Worm (Caenorhabditis elegans): ENCODE measurements around the gene C17G10.6.

The C17G10.6 gene

DNA sequence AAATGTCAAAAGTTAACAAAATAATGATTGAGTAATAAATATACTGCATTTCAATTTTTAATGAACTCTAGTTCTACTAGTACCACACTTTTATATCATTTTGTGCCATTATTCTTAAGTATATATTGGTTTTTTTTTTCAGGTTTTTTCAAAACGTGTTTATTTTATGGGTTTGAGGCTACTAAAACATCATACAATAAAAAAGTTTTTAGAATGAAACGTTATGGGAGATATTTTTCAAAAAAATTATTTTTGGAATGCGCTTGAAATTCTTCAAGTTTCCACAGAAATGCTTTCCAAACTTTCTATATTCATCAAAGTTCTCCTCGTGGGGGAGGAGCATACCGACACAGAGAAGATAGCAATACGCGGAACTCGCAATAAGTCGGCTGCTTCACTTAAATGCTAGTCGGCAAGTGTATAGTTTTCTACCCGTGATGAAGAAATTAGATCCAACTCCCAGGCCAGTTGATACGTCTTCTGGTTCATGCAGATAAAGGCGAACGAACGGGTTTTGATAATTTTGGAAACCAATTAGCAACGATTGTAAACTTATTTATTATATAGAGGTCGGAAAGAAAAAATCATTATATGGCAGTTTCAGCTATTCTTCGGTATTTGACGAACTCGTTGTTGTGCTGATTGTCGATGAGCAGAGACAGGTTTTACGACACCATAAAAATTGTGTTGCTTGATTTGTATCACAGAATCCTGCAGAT is 3.6 kb downstream of the C17G10.6 start, which contains the start of gene C17G10.10:
Gene C17G10.10 (minus strand): TSS at position 51 of the 719 bp plus-strand sequence.
- TF ChIP-seq ztf-23 (GFP tag; IDR thresholded peaks at IDR 0.05) (no peak), T22C8.4 (GFP tag; IDR thresholded peaks at IDR 0.05) (no peak)

DNA sequence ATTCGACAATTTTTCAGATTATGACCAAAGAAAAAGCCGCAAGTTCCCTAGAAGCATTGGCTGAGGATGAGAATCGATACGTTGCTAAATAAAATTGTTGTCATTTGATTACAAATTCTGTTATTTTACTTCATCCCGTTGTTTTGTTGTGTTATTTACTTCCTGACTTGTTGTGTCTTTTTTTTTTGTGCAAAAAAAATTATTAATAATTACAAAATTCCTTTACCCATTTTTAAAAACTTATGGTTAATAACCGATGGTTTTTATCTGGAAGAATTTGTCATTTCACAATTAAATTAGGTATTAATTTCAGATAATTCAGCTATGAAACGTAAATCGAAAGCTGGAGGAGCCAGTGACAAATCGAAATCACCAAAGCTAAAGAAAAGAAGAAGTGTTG is 6.8 kb downstream of the C17G10.6 start, which contains the start of gene C17G10.1:
Gene C17G10.1 (plus strand): TSS at position 301 of the 400 bp plus-strand sequence.
- TF ChIP-seq ref-1 (GFP tag; conservative IDR thresholded peaks at IDR 0.05), result no peak
- TF ChIP-seq tab-1 (GFP tag; IDR thresholded peaks at IDR 0.05), result no peak
- TF ChIP-seq med-1 (GFP tag; optimal IDR thresholded peaks at IDR 0.05; ENCODE audit: insufficient read depth), result no peak
- no peak for TF ChIP-seq ztf-29 (GFP tag; IDR thresholded peaks at IDR 0.05)
- no peak for TF ChIP-seq ztf-23 (GFP tag; IDR thresholded peaks at IDR 0.05)
- no peak for TF ChIP-seq cog-1 (tag; optimal IDR thresholded peaks at IDR 0.05)
- no peak for TF ChIP-seq klf-2 (GFP tag; conservative IDR thresholded peaks at IDR 0.05)
- TF ChIP-seq flt-1 (GFP tag; IDR thresholded peaks at IDR 0.05), result no peak
- no peak for TF ChIP-seq T22C8.4 (GFP tag; IDR thresholded peaks at IDR 0.05)

DNA sequence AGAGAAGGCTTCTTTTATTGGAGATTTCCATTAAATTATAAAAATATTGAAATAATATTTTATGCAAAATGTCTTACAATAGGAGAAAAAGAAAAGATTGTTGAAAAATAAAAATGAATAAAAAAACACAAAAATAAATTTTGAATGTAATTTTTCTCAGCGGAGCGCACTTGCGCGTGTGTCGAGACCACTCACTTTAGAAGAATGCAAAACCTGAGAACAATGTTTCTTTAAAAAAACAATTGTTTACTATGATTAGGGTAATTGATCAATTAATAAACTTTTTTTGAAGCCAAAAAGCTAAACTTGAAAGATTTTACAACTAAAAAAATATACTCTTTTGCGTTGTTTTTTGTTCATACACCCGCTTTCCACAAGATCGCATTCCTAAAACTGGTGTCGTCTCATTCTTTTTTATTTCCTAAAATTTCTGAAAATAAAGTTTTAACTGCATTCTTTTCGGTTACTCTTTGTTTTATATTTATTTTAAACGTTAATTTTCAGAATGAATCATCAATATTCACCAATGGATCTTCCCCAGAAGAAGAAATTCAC is 8.8 kb downstream of the C17G10.6 start, which contains the start of gene ttc-4:
Gene ttc-4 (plus strand): TSS at position 505 of the 555 bp plus-strand sequence.
- no peak for TF ChIP-seq ref-1 (GFP tag; conservative IDR thresholded peaks at IDR 0.05)
- 0 out of 2 replicates have a peak, but pooled peaks have one; percentile 44 for TF ChIP-seq klf-2 (GFP tag; conservative IDR thresholded peaks at IDR 0.05)
- no peak for TF ChIP-seq T22C8.4 (GFP tag; IDR thresholded peaks at IDR 0.05)
- peak; percentile 56 for TF ChIP-seq cog-1 (tag; optimal IDR thresholded peaks at IDR 0.05)
- TF ChIP-seq tab-1 (GFP tag; IDR thresholded peaks at IDR 0.05), result no peak
- TF ChIP-seq ztf-29 (GFP tag; IDR thresholded peaks at IDR 0.05), result no peak
- no peak for TF ChIP-seq ztf-23 (GFP tag; IDR thresholded peaks at IDR 0.05)
- TF ChIP-seq med-1 (GFP tag; optimal IDR thresholded peaks at IDR 0.05; ENCODE audit: insufficient read depth), result no peak
- no peak for TF ChIP-seq flt-1 (GFP tag; IDR thresholded peaks at IDR 0.05)

DNA sequence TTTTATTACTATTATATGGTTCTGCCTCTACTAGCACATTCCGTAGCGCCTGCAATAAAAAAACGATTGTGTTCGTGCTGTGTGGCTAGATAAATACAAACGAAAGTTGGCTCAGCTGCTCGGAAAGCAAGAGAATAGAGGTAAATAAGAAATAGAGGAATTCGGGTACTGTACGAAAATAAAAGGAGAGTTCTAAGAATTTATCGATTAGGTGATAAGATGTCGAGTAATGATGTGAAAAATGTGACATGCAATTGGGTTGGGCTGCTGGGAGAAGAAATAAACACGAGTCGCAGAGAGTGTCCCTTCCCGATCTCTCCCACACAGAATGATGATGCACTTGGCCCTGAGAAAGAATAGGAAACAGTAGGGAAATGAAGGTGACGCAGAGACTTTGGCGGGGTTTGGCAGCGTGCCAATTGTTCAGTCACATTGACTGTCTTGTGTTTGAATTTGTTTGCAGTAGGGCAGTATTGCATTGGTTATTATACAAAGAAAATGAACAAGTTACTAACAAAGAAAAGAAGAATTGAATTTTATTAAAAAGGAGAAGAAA is 9.6 kb downstream of the C17G10.6 start, which contains the start of gene cdc-14:
Gene cdc-14 (minus strand): TSS at position 51 of the 556 bp plus-strand sequence.
- 0 out of 2 replicates have a peak, but pooled peaks have one; percentile 10 for TF ChIP-seq ztf-23 (GFP tag; IDR thresholded peaks at IDR 0.05)
- no peak for TF ChIP-seq ztf-29 (GFP tag; IDR thresholded peaks at IDR 0.05)
- TF ChIP-seq cog-1 (tag; optimal IDR thresholded peaks at IDR 0.05), result peak; percentile 60

DNA sequence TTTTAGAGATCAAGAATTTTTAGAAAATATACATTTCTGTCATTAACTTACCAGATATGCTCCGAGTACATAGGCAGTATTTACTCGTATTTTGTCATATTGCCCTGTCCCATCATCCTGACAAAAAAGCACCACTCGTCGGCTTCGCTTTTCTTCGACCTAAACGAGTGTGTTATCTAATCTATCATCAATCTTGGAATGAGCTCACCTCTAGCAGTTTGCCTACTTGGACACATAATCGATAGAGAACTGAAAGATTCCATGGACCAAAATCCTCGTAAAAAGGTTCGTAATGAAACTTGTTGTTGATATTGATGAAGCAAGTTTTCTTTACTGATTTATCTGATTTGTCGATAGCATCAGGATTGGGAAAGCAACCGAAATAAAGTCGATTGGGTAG is 10.2 kb downstream of the C17G10.6 start:
- TF ChIP-seq med-1 (GFP tag; optimal IDR thresholded peaks at IDR 0.05; ENCODE audit: insufficient read depth), result no peak
- TF ChIP-seq T22C8.4 (GFP tag; IDR thresholded peaks at IDR 0.05), result no peak
- no peak for TF ChIP-seq ref-1 (GFP tag; conservative IDR thresholded peaks at IDR 0.05)
- no peak for TF ChIP-seq flt-1 (GFP tag; IDR thresholded peaks at IDR 0.05)
- TF ChIP-seq cog-1 (tag; optimal IDR thresholded peaks at IDR 0.05), result no peak
- no peak for TF ChIP-seq ztf-29 (GFP tag; IDR thresholded peaks at IDR 0.05)
- TF ChIP-seq tab-1 (GFP tag; IDR thresholded peaks at IDR 0.05), result no peak
- no peak for TF ChIP-seq ztf-23 (GFP tag; IDR thresholded peaks at IDR 0.05)
- TF ChIP-seq klf-2 (GFP tag; conservative IDR thresholded peaks at IDR 0.05), result no peak

DNA sequence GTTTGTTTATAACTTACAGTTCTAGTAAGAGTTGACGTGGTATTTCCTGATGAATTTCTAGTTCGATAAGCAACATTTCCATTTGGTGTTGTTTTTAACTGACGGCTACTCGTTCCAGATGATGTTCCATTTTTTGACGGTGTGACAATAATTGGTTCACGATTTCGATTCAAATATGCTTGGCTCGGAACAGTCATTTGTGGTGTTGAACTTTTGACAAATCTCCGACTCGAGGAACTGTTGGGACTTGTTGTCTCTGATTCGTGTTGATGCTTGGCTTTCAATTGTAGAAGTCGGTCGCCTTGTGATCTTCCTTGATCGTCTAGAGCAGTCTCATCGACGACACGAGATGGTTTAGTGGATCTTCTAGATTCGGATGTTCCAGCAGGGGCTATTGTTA is 11.5 kb downstream of the C17G10.6 start:
- TF ChIP-seq ztf-29 (GFP tag; IDR thresholded peaks at IDR 0.05) (no peak), T22C8.4 (GFP tag; IDR thresholded peaks at IDR 0.05) (no peak), ztf-23 (GFP tag; IDR thresholded peaks at IDR 0.05) (no peak), tab-1 (GFP tag; IDR thresholded peaks at IDR 0.05) (no peak), cog-1 (tag; optimal IDR thresholded peaks at IDR 0.05) (no peak), ref-1 (GFP tag; conservative IDR thresholded peaks at IDR 0.05) (no peak), flt-1 (GFP tag; IDR thresholded peaks at IDR 0.05) (no peak), klf-2 (GFP tag; conservative IDR thresholded peaks at IDR 0.05) (no peak), med-1 (GFP tag; optimal IDR thresholded peaks at IDR 0.05; ENCODE audit: insufficient read depth) (no peak)

DNA sequence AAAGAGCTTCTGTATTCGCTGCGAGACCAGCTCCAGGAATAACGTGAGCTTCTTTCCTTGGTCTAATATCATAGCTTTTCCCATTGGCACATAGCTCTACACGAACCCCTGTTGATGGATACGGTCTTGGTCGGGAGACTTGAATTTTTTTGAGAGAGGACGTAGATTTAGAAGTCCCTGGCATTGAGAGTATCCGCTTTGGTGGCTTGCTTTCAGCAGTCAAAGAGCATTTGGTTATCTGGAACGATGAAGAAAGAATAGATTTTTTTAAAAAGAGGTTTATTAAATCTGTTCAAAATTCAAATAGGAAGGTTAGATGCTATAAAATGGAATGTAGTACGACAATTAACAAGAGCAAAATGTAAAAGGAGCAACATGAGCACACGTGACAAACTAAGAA is 13.4 kb downstream of the C17G10.6 start, which contains the start of gene C17G10.13:
Gene C17G10.13 (minus strand): TSS at position 101 of the 400 bp plus-strand sequence.
- no peak for TF ChIP-seq ref-1 (GFP tag; conservative IDR thresholded peaks at IDR 0.05)
- TF ChIP-seq klf-2 (GFP tag; conservative IDR thresholded peaks at IDR 0.05), result no peak
- TF ChIP-seq T22C8.4 (GFP tag; IDR thresholded peaks at IDR 0.05), result no peak
- no peak for TF ChIP-seq cog-1 (tag; optimal IDR thresholded peaks at IDR 0.05)
- no peak for TF ChIP-seq tab-1 (GFP tag; IDR thresholded peaks at IDR 0.05)
- TF ChIP-seq ztf-29 (GFP tag; IDR thresholded peaks at IDR 0.05), result no peak
- TF ChIP-seq med-1 (GFP tag; optimal IDR thresholded peaks at IDR 0.05; ENCODE audit: insufficient read depth), result no peak
- TF ChIP-seq flt-1 (GFP tag; IDR thresholded peaks at IDR 0.05), result no peak
- no peak for TF ChIP-seq ztf-23 (GFP tag; IDR thresholded peaks at IDR 0.05)

DNA sequence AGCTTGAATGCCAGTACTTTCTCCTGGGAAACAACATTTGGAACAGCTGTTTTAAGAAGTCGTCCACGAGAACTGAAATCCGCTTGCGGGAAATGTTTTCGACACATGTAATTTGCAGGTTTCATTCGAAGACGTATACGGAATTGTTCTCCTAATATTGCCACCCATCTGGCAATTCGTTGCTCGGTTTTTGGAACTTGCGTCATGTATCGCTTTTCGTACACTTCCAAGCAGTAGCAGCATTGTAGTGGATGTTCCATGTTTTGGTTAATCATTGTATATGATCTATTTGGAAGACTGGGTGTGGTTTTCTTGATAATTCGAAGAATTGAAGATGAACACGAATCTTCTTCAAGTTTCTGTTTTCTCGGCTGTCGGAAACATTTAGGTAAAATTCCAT is 15.3 kb downstream of the C17G10.6 start:
- TF ChIP-seq T22C8.4 (GFP tag; IDR thresholded peaks at IDR 0.05), result no peak
- no peak for TF ChIP-seq flt-1 (GFP tag; IDR thresholded peaks at IDR 0.05)
- TF ChIP-seq cog-1 (tag; optimal IDR thresholded peaks at IDR 0.05), result no peak
- no peak for TF ChIP-seq med-1 (GFP tag; optimal IDR thresholded peaks at IDR 0.05; ENCODE audit: insufficient read depth)
- TF ChIP-seq ztf-23 (GFP tag; IDR thresholded peaks at IDR 0.05), result no peak

DNA sequence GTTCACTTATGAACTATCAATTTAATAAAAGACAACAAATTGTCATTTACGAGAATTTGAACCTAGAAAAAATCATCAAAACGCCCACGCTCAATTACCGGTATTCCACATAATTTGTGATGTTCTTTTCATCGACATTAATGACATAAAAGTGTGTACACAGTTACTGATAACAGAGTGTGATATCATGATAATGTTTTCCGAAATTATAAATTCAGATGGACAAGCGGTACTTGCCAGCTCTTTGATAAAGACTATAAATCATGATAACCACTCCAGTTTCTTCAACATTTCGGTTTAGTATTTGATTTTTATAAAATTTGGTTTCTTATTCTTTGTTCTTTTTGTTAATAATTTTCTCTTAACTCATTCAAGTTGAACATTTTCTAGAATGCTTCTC is 17.3 kb downstream of the C17G10.6 start, which contains the start of gene lys-8:
Gene lys-8 (plus strand): TSS at position 391 of the 400 bp plus-strand sequence.
- TF ChIP-seq ztf-29 (GFP tag; IDR thresholded peaks at IDR 0.05) (no peak), klf-2 (GFP tag; conservative IDR thresholded peaks at IDR 0.05) (no peak), T22C8.4 (GFP tag; IDR thresholded peaks at IDR 0.05) (no peak), tab-1 (GFP tag; IDR thresholded peaks at IDR 0.05) (no peak), ztf-23 (GFP tag; IDR thresholded peaks at IDR 0.05) (no peak), med-1 (GFP tag; optimal IDR thresholded peaks at IDR 0.05; ENCODE audit: insufficient read depth) (no peak), cog-1 (tag; optimal IDR thresholded peaks at IDR 0.05) (no peak), ref-1 (GFP tag; conservative IDR thresholded peaks at IDR 0.05) (no peak), flt-1 (GFP tag; IDR thresholded peaks at IDR 0.05) (no peak)

Data from whole organism, midembryonic.